Worm (Caenorhabditis elegans) whole organism, L4/young adult: ENCODE data around the gene mrps-14.

Experiments
- W03F9.2 ChIP-seq: fragments of 150-350 bp; optimal IDR thresholded peaks from 2 replicates; lab custom pipeline; 2014; ENCODE audit warnings: missing biosample characterization, missing genetic modification characterization
- dao-5 ChIP-seq: sonication (generic microtip); optimal IDR thresholded peaks from 2 replicates; lab custom pipeline; 2016; ENCODE audit warnings: missing genotype, missing genetic modification characterization, moderate library complexity, missing compliant biosample characterization
- him-1 ChIP-seq: sonication (generic microtip); optimal IDR thresholded peaks from 2 replicates; lab custom pipeline; 2016; ENCODE audit warnings: missing genotype, missing genetic modification reagents, missing genetic modification characterization, missing compliant biosample characterization

Gene mrps-14

ce11 chrII:10239595-10239994, 2.7 kb downstream of the mrps-14 start, which contains the start of gene mec-15:
Gene mec-15, minus strand, starts transcription at chrII:10239695.
- TF ChIP-seq him-1 (tag; lab: Kevin White, UChicago) (no peak), W03F9.2 (tag; lab: Kevin White, UChicago) (no peak), dao-5 (no peak)

- no peak for TF ChIP-seq dao-5
- TF ChIP-seq him-1 (tag; lab: Kevin White, UChicago): no peak
- TF ChIP-seq W03F9.2 (tag; lab: Kevin White, UChicago): no peak
Measured at ce11 chrII:10234398-10234797, 7.9 kb downstream of the mrps-14 start, which contains the start of gene ubxn-5. Gene ubxn-5, minus strand, starts transcription at chrII:10234498.

ce11 chrII:10231874-10232273, 10.4 kb downstream of the mrps-14 start:
- TF ChIP-seq him-1 (tag; lab: Kevin White, UChicago): no peak
- TF ChIP-seq dao-5: no peak
- TF ChIP-seq W03F9.2 (tag; lab: Kevin White, UChicago): no peak

ce11 chrII:10230972-10231371, 11.3 kb downstream of the mrps-14 start, which contains the start of gene T01E8.8:
Gene T01E8.8, plus strand, starts transcription at chrII:10231272.
- TF ChIP-seq dao-5 (no peak), W03F9.2 (tag; lab: Kevin White, UChicago) (no peak), him-1 (tag; lab: Kevin White, UChicago) (no peak)

ce11 chrII:10227030-10227429, 15.3 kb downstream of the mrps-14 start, which contains the start of gene srh-135:
Gene srh-135, minus strand, starts transcription at chrII:10227130.
- no peak for TF ChIP-seq him-1 (tag; lab: Kevin White, UChicago)

- TF ChIP-seq dao-5 (no peak), him-1 (tag; lab: Kevin White, UChicago) (no peak), W03F9.2 (tag; lab: Kevin White, UChicago) (no peak)
Measured at ce11 chrII:10222577-10222976, 19.7 kb downstream of the mrps-14 start, which contains the start of gene plc-3. Gene plc-3, plus strand, starts transcription at chrII:10222877.

- no peak for TF ChIP-seq W03F9.2 (tag; lab: Kevin White, UChicago)
- no peak for TF ChIP-seq dao-5
- no peak for TF ChIP-seq him-1 (tag; lab: Kevin White, UChicago)
Measured at ce11 chrII:10221627-10222026, 20.7 kb downstream of the mrps-14 start.

ce11 chrII:10220631-10221030, 21.7 kb downstream of the mrps-14 start:
- no peak for TF ChIP-seq W03F9.2 (tag; lab: Kevin White, UChicago)
- TF ChIP-seq dao-5: no peak
- TF ChIP-seq him-1 (tag; lab: Kevin White, UChicago): no peak

ce11 chrII:10218171-10218570, 24.1 kb downstream of the mrps-14 start, which contains the start of gene ref-1:
Gene ref-1, plus strand, starts transcription at chrII:10218471.
- TF ChIP-seq W03F9.2 (tag; lab: Kevin White, UChicago) (no peak), him-1 (tag; lab: Kevin White, UChicago) (no peak), dao-5 (no peak)

ce11 chrII:10206425-10206824, 35.9 kb downstream of the mrps-14 start, which contains the start of gene T01E8.1:
Gene T01E8.1, plus strand, starts transcription at chrII:10206725.
- TF ChIP-seq him-1 (tag; lab: Kevin White, UChicago): no peak
- TF ChIP-seq dao-5: no peak
- no peak for TF ChIP-seq W03F9.2 (tag; lab: Kevin White, UChicago)

ce11 chrII:10204428-10205049, 37.8 kb downstream of the mrps-14 start:
- TF ChIP-seq W03F9.2 (tag; lab: Kevin White, UChicago) (no peak), dao-5 (no peak), him-1 (tag; lab: Kevin White, UChicago) (no peak)

ce11 chrII:10203765-10204164, 38.5 kb downstream of the mrps-14 start:
- TF ChIP-seq him-1 (tag; lab: Kevin White, UChicago) (no peak), W03F9.2 (tag; lab: Kevin White, UChicago) (no peak), dao-5 (no peak)

- TF ChIP-seq dao-5: no peak
Measured at ce11 chrII:10203067-10203466, 39.2 kb downstream of the mrps-14 start.

- TF ChIP-seq W03F9.2 (tag; lab: Kevin White, UChicago): no peak
- no peak for TF ChIP-seq dao-5
- TF ChIP-seq him-1 (tag; lab: Kevin White, UChicago): no peak
Measured at ce11 chrII:10202275-10202674, 40.0 kb downstream of the mrps-14 start.

ce11 chrII:10200759-10201158, 41.5 kb downstream of the mrps-14 start, which contains the start of gene arv-1:
Gene arv-1, minus strand, starts transcription at chrII:10200823.
- TF ChIP-seq him-1 (tag; lab: Kevin White, UChicago) (peak; percentile 34), dao-5 (no peak), W03F9.2 (tag; lab: Kevin White, UChicago) (peak; percentile 74)
